Worm (Caenorhabditis elegans) whole organism, L4 larva: ENCODE results near the gene nhr-223.

ENCODE experiments used
- F49E8.2 ChIP-seq: sonication (generic microtip); optimal IDR thresholded peaks from 2 replicates; lab custom pipeline; 2016; ENCODE audit warnings: missing compliant biosample characterization, mild to moderate bottlenecking, missing genetic modification characterization, borderline replicate concordance
- Y75B8A.6 ChIP-seq: fragments of 200-800 bp; sonication (Bioruptor generic); IDR thresholded peaks from 2 replicates; pipeline ENCODE4 v1.3.6; 2022; ENCODE audit warnings: missing genetic modification reagents, missing genetic modification characterization, missing compliant biosample characterization
- aly-2 ChIP-seq: sonication (generic microtip); optimal IDR thresholded peaks from 2 replicates; lab custom pipeline; 2018; ENCODE audit warnings: missing biosample characterization, missing genetic modification characterization
- ceh-82 ChIP-seq: sonication (generic microtip); optimal IDR thresholded peaks from 2 replicates; lab custom pipeline; 2017; ENCODE audit warnings: missing biosample characterization, missing genetic modification characterization

DNA sequence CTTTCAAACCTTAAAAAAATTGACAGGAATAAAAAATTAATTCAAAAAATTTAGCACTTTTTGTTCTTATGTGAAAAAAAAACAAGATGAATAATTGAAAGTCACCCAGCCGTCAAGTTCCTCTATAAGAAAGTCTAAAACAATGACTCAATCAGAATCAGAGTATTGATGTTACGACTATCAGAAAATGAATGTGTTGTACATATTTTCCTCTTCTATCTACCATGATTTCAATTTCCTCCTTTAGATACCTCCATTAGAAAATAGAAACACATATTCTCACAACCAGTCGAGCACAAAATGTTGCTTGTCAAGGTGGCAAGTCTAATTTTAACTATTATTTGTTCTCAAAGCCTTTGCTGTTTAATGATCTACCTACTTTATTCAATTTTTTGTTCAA lies 23.8 kb downstream of the nhr-223 start, which contains the start of gene srbc-48:
- TF ChIP-seq F49E8.2 (no peak), ceh-82 (tag; lab: Kevin White, UChicago) (no peak), Y75B8A.6 (no peak), aly-2 (tag; lab: Kevin White, UChicago) (no peak)
